Worm (Caenorhabditis elegans) whole organism, L4 larva: ENCODE measurements around the gene F49E11.2.

Experiments used
- F44E2.7 ChIP-seq: fragments of 200-800 bp; sonication (Bioruptor generic); IDR thresholded peaks from 2 replicates; pipeline ENCODE4 v2.1.2; 2022; ENCODE audit warnings: missing genetic modification characterization, missing compliant biosample characterization
- R02D3.7 ChIP-seq: fragments of 150-350 bp; sonication (generic microtip); optimal IDR thresholded peaks from 3 replicates; lab custom pipeline; 2014; ENCODE audit warnings: missing biosample characterization, missing genetic modification characterization
- ztf-11 ChIP-seq: fragments of 150-350 bp; optimal IDR thresholded peaks from 2 replicates; lab custom pipeline; 2014; ENCODE audit warnings: missing biosample characterization, missing genetic modification characterization

DNA sequence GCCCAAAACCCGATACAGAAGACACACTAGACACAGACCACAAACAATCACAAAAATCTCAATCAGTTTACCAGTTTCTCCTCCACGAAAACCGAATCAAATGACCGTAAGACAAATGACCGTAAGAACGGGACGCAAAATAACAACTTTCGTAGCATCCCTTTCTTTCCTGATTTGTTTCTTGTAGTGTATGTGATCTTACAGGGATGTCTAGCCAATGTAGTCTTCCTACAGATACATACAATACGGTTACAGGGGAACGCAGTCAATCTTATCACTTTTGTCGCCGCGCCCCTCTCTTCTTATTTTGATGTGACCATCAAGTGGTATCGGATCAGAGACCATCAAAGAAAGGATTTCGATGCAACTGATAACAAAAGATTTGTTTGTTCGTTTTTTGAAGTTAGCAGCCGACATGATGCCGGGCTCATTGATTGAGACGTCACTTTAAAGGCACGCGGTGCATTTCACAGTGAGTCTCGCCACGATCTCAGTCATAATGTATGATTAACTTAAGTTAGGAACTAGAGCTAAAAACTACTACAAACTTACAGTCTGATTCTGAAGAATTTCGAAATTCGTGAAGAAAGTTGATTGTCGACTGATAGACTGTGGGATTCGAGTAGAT is 37.0 kb upstream of the F49E11.2 start:
- no peak for TF ChIP-seq F44E2.7
- no peak for TF ChIP-seq ztf-11 (tag; lab: Kevin White, UChicago)
- TF ChIP-seq R02D3.7 (tag; lab: Kevin White, UChicago) = no peak
